Worm (Caenorhabditis elegans) whole organism, L4 larva: ENCODE results near the gene F49C12.6.

Experiments used
- F10B5.3 ChIP-seq: sonication (generic microtip); optimal IDR thresholded peaks from 2 replicates; lab custom pipeline; 2016; ENCODE audit warnings: mild to moderate bottlenecking, missing genetic modification characterization, missing compliant biosample characterization
- F37D6.2 ChIP-seq: sonication (generic microtip); optimal IDR thresholded peaks from 2 replicates; lab custom pipeline; 2016; ENCODE audit warnings: mild to moderate bottlenecking, missing genetic modification characterization, missing compliant biosample characterization
- T20F7.1 ChIP-seq: fragments of 200-800 bp; sonication (Bioruptor generic); optimal IDR thresholded peaks from 2 replicates; lab custom pipeline; 2018; ENCODE audit warnings: mild to moderate bottlenecking, missing genetic modification characterization, missing compliant biosample characterization
- T26A8.4 ChIP-seq: fragments of 200-800 bp; sonication (Bioruptor generic); IDR thresholded peaks from 2 replicates; pipeline ENCODE4 v1.3.6; 2022; ENCODE audit warnings: missing genetic modification characterization, missing compliant biosample characterization
- ZK546.5 ChIP-seq, 2 experiments: sonication (generic microtip); optimal IDR thresholded peaks; 2 replicates each; lab custom pipeline; 2017; ENCODE audit warnings: missing biosample characterization in 2 of 2, missing genetic modification characterization in 2 of 2
- aha-1 ChIP-seq: fragments of 150-350 bp; peaks from one replicate; lab custom pipeline; 2014; ENCODE audit warnings: missing biosample characterization, missing genetic modification characterization
- ama-1 ChIP-seq: fragments of 150-350 bp; optimal IDR thresholded peaks from 2 replicates; lab custom pipeline; 2014; ENCODE audit warnings: inconsistent platforms, mixed read lengths
- ceh-20 ChIP-seq: fragments of 200-800 bp; sonication (Bioruptor generic); IDR thresholded peaks from 2 replicates; pipeline ENCODE4 v1.3.6; 2022; ENCODE audit warnings: missing genetic modification reagents, missing genetic modification characterization, missing compliant biosample characterization
- ceh-62 ChIP-seq: sonication (generic microtip); optimal IDR thresholded peaks from 2 replicates; lab custom pipeline; 2017; ENCODE audit warnings: missing biosample characterization, missing genetic modification characterization
- daf-16 ChIP-seq, 3 experiments: sonication (generic microtip); optimal IDR thresholded peaks; 2 replicates each; lab custom pipeline; 2016 to 2017; ENCODE audit warnings: missing genetic modification characterization in 3 of 3, missing genetic modification reagents in 3 of 3, mild to moderate bottlenecking in 2 of 3, missing compliant biosample characterization in 2 of 3, missing biosample characterization in 1 of 3, moderate library complexity in 1 of 3
- dmd-6 ChIP-seq: fragments of 200-800 bp; sonication (Bioruptor generic); IDR thresholded peaks from 2 replicates; pipeline ENCODE4 v1.3.6; 2022; ENCODE audit warnings: missing genetic modification reagents, missing genetic modification characterization, missing compliant biosample characterization
- dpl-1 ChIP-seq: fragments of 150-350 bp; optimal IDR thresholded peaks from 2 replicates; lab custom pipeline; 2014; ENCODE audit warnings: missing biosample characterization, missing genetic modification reagents, missing genetic modification characterization
- dve-1 ChIP-seq: sonication (generic microtip); optimal IDR thresholded peaks from 2 replicates; lab custom pipeline; 2017; ENCODE audit warnings: antibody characterized with exemption, mild to moderate bottlenecking, missing genetic modification characterization, missing compliant biosample characterization; ENCODE audit not compliant: insufficient read depth
- egl-27 ChIP-seq: sonication (generic microtip); optimal IDR thresholded peaks from 3 replicates; lab custom pipeline; 2017; ENCODE audit warnings: missing biosample characterization, missing genetic modification reagents, missing genetic modification characterization
- fkh-10 ChIP-seq: fragments of 150-350 bp; optimal IDR thresholded peaks from 2 replicates; lab custom pipeline; 2014; ENCODE audit warnings: missing biosample characterization, missing genetic modification reagents, missing genetic modification characterization
- hlh-11 ChIP-seq: fragments of 200-800 bp; sonication (Bioruptor generic); optimal IDR thresholded peaks from 2 replicates; lab custom pipeline; 2018; ENCODE audit warnings: mild to moderate bottlenecking, missing genetic modification characterization, missing compliant biosample characterization
- hlh-30 ChIP-seq: sonication (generic microtip); optimal IDR thresholded peaks from 2 replicates; lab custom pipeline; 2017; ENCODE audit warnings: antibody characterized with exemption, mild to moderate bottlenecking, missing genetic modification characterization, missing compliant biosample characterization; ENCODE audit not compliant: insufficient read depth
- lim-7 ChIP-seq: fragments of 200-800 bp; sonication (Bioruptor generic); IDR thresholded peaks from 2 replicates; pipeline ENCODE4 v1.3.6; 2022; ENCODE audit warnings: missing genetic modification characterization, missing compliant biosample characterization
- lin-1 ChIP-seq: fragments of 200-800 bp; sonication (Bioruptor generic); IDR thresholded peaks from 2 replicates; pipeline ENCODE4 v1.3.6; 2022; ENCODE audit warnings: missing genetic modification reagents, missing genetic modification characterization, missing compliant biosample characterization
- lin-29 ChIP-seq: fragments of 200-800 bp; sonication (Bioruptor generic); IDR thresholded peaks from 2 replicates; pipeline ENCODE4 v1.3.6; 2022; ENCODE audit warnings: missing genetic modification reagents, missing genetic modification characterization, missing compliant biosample characterization
- lin-38 ChIP-seq: fragments of 200-800 bp; sonication (Bioruptor generic); IDR thresholded peaks from 2 replicates; pipeline ENCODE4 v1.3.6; 2022; ENCODE audit warnings: missing genetic modification reagents, missing genetic modification characterization, missing compliant biosample characterization
- lir-3 ChIP-seq: sonication (generic microtip); optimal IDR thresholded peaks from 2 replicates; lab custom pipeline; 2016; ENCODE audit warnings: mild to moderate bottlenecking, missing genetic modification characterization, missing compliant biosample characterization
- mep-1 ChIP-seq: fragments of 150-350 bp; sonication (generic microtip); optimal IDR thresholded peaks from 3 replicates; lab custom pipeline; 2014; ENCODE audit warnings: missing biosample characterization, missing genetic modification characterization
- mes-2 ChIP-seq: sonication (generic microtip); optimal IDR thresholded peaks from 2 replicates; lab custom pipeline; 2016; ENCODE audit warnings: missing genotype, mild to moderate bottlenecking, missing genetic modification characterization, missing compliant biosample characterization; ENCODE audit not compliant: poor library complexity, severe bottlenecking
- mxl-3 ChIP-seq: fragments of 200-800 bp; sonication (Bioruptor generic); optimal IDR thresholded peaks from 2 replicates; lab custom pipeline; 2018; ENCODE audit warnings: mild to moderate bottlenecking, missing genetic modification characterization, missing compliant biosample characterization
- nhr-102 ChIP-seq: sonication (generic microtip); optimal IDR thresholded peaks from 2 replicates; lab custom pipeline; 2016; ENCODE audit warnings: mild to moderate bottlenecking, missing genetic modification characterization, moderate library complexity, missing compliant biosample characterization
- nhr-28 ChIP-seq: fragments of 150-350 bp; optimal IDR thresholded peaks from 2 replicates; lab custom pipeline; 2014; ENCODE audit warnings: missing biosample characterization, missing genetic modification characterization
- nhr-41 ChIP-seq: fragments of 200-800 bp; sonication (Bioruptor generic); IDR thresholded peaks from 2 replicates; pipeline ENCODE4 v1.3.6; 2022; ENCODE audit warnings: missing genetic modification reagents, missing genetic modification characterization, missing compliant biosample characterization
- nhr-76 ChIP-seq: fragments of 150-350 bp; optimal IDR thresholded peaks from 2 replicates; lab custom pipeline; 2014; ENCODE audit warnings: missing biosample characterization, missing genetic modification characterization
- nhr-77 ChIP-seq: fragments of 150-350 bp; optimal IDR thresholded peaks from 2 replicates; lab custom pipeline; 2014; ENCODE audit warnings: missing biosample characterization, missing genetic modification characterization
- pha-4 ChIP-seq, 2 experiments: fragments of 150-350 bp in 1 of 2; fragments of 200-800 bp in 1 of 2; sonication (Bioruptor generic) in 1 of 2; IDR thresholded peaks in 1 of 2; optimal IDR thresholded peaks in 1 of 2; 2 replicates each; pipeline versions ENCODE4 v1.3.6 to Lab custom; 2014 to 2022; ENCODE audit warnings: missing genetic modification characterization in 2 of 2, missing genetic modification reagents in 2 of 2, missing biosample characterization in 1 of 2, missing compliant biosample characterization in 1 of 2
- php-3 ChIP-seq: fragments of 200-800 bp; sonication (Bioruptor generic); IDR thresholded peaks from 2 replicates; pipeline ENCODE4 v1.3.6; 2022; ENCODE audit warnings: missing genetic modification reagents, missing genetic modification characterization, missing compliant biosample characterization
- pqm-1 ChIP-seq: sonication (generic microtip); optimal IDR thresholded peaks from 2 replicates; lab custom pipeline; 2017; ENCODE audit warnings: missing biosample characterization, missing genetic modification characterization
- snpc-1.2 ChIP-seq: fragments of 200-800 bp; sonication (Bioruptor generic); IDR thresholded peaks from 2 replicates; pipeline ENCODE4 v1.3.6; 2022; ENCODE audit warnings: missing genetic modification reagents, missing genetic modification characterization, missing compliant biosample characterization
- unc-130 ChIP-seq: sonication (generic microtip); optimal IDR thresholded peaks from 2 replicates; lab custom pipeline; 2016; ENCODE audit warnings: missing genetic modification reagents, missing genetic modification characterization, missing compliant biosample characterization
- unc-39 ChIP-seq: sonication (generic microtip); optimal IDR thresholded peaks from 2 replicates; lab custom pipeline; 2017; ENCODE audit warnings: missing biosample characterization, missing genetic modification characterization
- zfp-2 ChIP-seq: sonication (generic microtip); optimal IDR thresholded peaks from 2 replicates; lab custom pipeline; 2016; ENCODE audit warnings: mild to moderate bottlenecking, missing genetic modification characterization, missing compliant biosample characterization
- zip-11 ChIP-seq: fragments of 200-800 bp; sonication (Bioruptor generic); IDR thresholded peaks from 2 replicates; pipeline ENCODE4 v1.3.6; 2022; ENCODE audit warnings: missing genetic modification characterization, missing compliant biosample characterization
- ztf-7 ChIP-seq: fragments of 150-350 bp; optimal IDR thresholded peaks from 2 replicates; lab custom pipeline; 2014; ENCODE audit warnings: missing biosample characterization, missing genetic modification characterization

Gene F49C12.6

ce11 chrIV:9333007-9333406 lies 24.1 kb upstream of the F49C12.6 start:
- TF ChIP-seq nhr-41 (GFP tag; lab: Robert Waterston, UW) (0 out of 2 replicates have a peak, but pooled peaks have one; percentile 40), mep-1 (tag; lab: Kevin White, UChicago) (peak; percentile 21), hlh-11 (tag; lab: Kevin White, UChicago) (peak; percentile 79), php-3 (peak; percentile 88), F10B5.3 (tag; lab: Kevin White, UChicago) (no peak), F37D6.2 (tag; lab: Kevin White, UChicago) (no peak), dve-1 (tag; lab: Kevin White, UChicago) (peak; percentile 73), ama-1 (peak; percentile 34), nhr-77 (tag; lab: Kevin White, UChicago) (peak; percentile 82), dmd-6 (GFP tag; lab: Robert Waterston, UW) (peak; percentile 80), unc-130 (GFP tag; lab: Kevin White, UChicago) (no peak), lim-7 (GFP tag; lab: Robert Waterston, UW) (no peak), lin-38 (peak; percentile 39; the same call in 1 of the 2 replicates), zip-11 (GFP tag; lab: Robert Waterston, UW) (no peak), fkh-10 (GFP tag; lab: Kevin White, UChicago) (no peak), mxl-3 (peak; percentile 53), daf-16 (GFP tag; optimal IDR thresholded peaks at IDR 0.05; lab: Kevin White, UChicago) (peak in 1 of 2 experiments; percentile 2), daf-16 (tag; optimal IDR thresholded peaks at IDR 0.05; lab: Kevin White, UChicago) (peak; percentile 59), hlh-30 (tag; lab: Kevin White, UChicago) (peak; percentile 5), aha-1 (tag; lab: Kevin White, UChicago) (peak; percentile 58), lin-1 (GFP tag; lab: Robert Waterston, UW) (0 out of 2 replicates have a peak, but pooled peaks have one; percentile 27), nhr-28 (tag; lab: Kevin White, UChicago) (peak; percentile 91), ZK546.5 (tag; optimal IDR thresholded peaks at IDR 0.05; lab: Kevin White, UChicago) (no peak), nhr-102 (tag; lab: Kevin White, UChicago) (peak; percentile 24), zfp-2 (tag; lab: Kevin White, UChicago) (no peak), mes-2 (peak; percentile 11), pqm-1 (peak; percentile 97), ceh-62 (tag; lab: Kevin White, UChicago) (no peak), pha-4 (GFP tag; IDR thresholded peaks at IDR 0.05; lab: Robert Waterston, UW) (no peak), pha-4 (tag; optimal IDR thresholded peaks at IDR 0.05; lab: Kevin White, UChicago) (no peak), T20F7.1 (GFP tag; lab: Kevin White, UChicago) (peak; percentile 29)

ce11 chrIV:9330755-9331154 lies 21.9 kb upstream of the F49C12.6 start, which contains the start of gene nspg-7.1:
Gene nspg-7.1 (minus strand): TSS chrIV:9330855.
- TF ChIP-seq egl-27 (tag; lab: Kevin White, UChicago) (no peak), dpl-1 (GFP tag; lab: Kevin White, UChicago) (no peak), T26A8.4 (GFP tag; lab: Robert Waterston, UW) (no peak), lir-3 (no peak), ztf-7 (no peak), ZK546.5 (tag; optimal IDR thresholded peaks at IDR 0.05; lab: Kevin White, UChicago) (no peak), snpc-1.2 (GFP tag; lab: Robert Waterston, UW) (no peak), unc-39 (tag; lab: Kevin White, UChicago) (no peak), ceh-20 (GFP tag; lab: Robert Waterston, UW) (no peak), nhr-76 (no peak), lin-29 (GFP tag; lab: Robert Waterston, UW) (no peak)
